Fruit fly (Drosophila melanogaster) whole organism, embryonic: ENCODE results near the gene Gclm.

Source experiments
- CG10565 ChIP-seq: fragments of 200-800 bp; sonication (Bioruptor generic); optimal IDR thresholded peaks from 3 replicates; lab custom pipeline; 2016; ENCODE audit warnings: missing biosample characterization, mild to moderate bottlenecking, missing genetic modification characterization
- CG2129 ChIP-seq: fragments of 200-800 bp; sonication (Bioruptor generic); IDR thresholded peaks from 2 replicates; pipeline ENCODE4 v1.3.6; 2022; ENCODE audit warnings: missing biosample characterization, missing genetic modification characterization; ENCODE audit not compliant: partially characterized antibody
- CG32772 ChIP-seq: fragments of 200-800 bp; sonication (Bioruptor generic); IDR thresholded peaks from 2 replicates; pipeline ENCODE4 v1.3.6; 2022; ENCODE audit warnings: missing biosample characterization, missing genetic modification characterization
- CG4360 ChIP-seq: fragments of 200-800 bp; sonication (Bioruptor generic); IDR thresholded peaks from 2 replicates; pipeline ENCODE4 v1.3.6; 2022; ENCODE audit warnings: missing biosample characterization, missing genetic modification characterization
- CG8089 ChIP-seq: fragments of 200-800 bp; sonication (Bioruptor generic); optimal IDR thresholded peaks from 3 replicates; lab custom pipeline; 2016; ENCODE audit warnings: missing biosample characterization, missing genetic modification characterization
- D19A ChIP-seq: fragments of 200-800 bp; optimal IDR thresholded peaks from 3 replicates; lab custom pipeline; 2019; ENCODE audit warnings: missing biosample characterization, mild to moderate bottlenecking, missing genetic modification characterization, moderate library complexity
- dmrt99B ChIP-seq: fragments of 200-800 bp; sonication (Bioruptor generic); optimal IDR thresholded peaks from 2 replicates; lab custom pipeline; 2018; ENCODE audit warnings: missing biosample characterization, mild to moderate bottlenecking, missing genetic modification characterization, moderate library complexity
- vnd ChIP-seq: fragments of 200-800 bp; sonication (Bioruptor generic); IDR thresholded peaks from 3 replicates; pipeline ENCODE4 v1.3.6; 2022; ENCODE audit warnings: missing biosample characterization, missing genetic modification characterization; ENCODE audit not compliant: partially characterized antibody

DNA sequence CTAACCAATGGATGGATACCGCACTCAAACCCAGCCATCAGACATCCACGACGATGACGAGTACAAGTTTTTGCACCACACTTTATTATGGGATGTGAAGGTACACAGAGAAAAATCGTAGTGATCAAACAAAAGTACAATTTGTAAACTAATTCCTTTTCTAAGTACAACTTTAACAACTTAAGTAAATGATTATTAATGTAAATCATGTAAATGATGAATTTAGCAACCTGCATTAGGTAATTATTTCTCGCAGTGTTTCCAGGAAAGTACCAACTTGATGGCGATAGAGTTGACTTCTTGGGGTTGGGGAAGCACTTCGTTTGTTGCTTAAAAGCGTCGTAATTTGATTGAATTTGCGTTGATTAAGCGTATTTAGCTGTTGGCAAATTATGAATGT lies 23.2 kb downstream of the Gclm start:
- no peak for TF ChIP-seq vnd
- TF ChIP-seq D19A: peak; percentile 50
- no peak for TF ChIP-seq CG2129 (GFP tag; lab: Robert Waterston, UW)
- TF ChIP-seq CG4360: 0 out of 2 replicates have a peak, but pooled peaks have one; percentile 13
- TF ChIP-seq CG32772: no peak
- TF ChIP-seq dmrt99B (tag; lab: Kevin White, UChicago): peak; percentile 79
- no peak for TF ChIP-seq CG10565 (GFP tag; lab: Kevin White, UChicago)
- peak; percentile 13 for TF ChIP-seq CG8089 (GFP tag; lab: Kevin White, UChicago)
